Worm (Caenorhabditis elegans) whole organism, midembryonic: ENCODE data around the gene T18D3.1.

Experiments used
- T22C8.4 ChIP-seq: fragments of 200-800 bp; sonication (Bioruptor generic); IDR thresholded peaks from 2 replicates; pipeline ENCODE4 v1.3.6; 2022; ENCODE audit warnings: missing genetic modification characterization, missing compliant biosample characterization
- cog-1 ChIP-seq: sonication (generic microtip); optimal IDR thresholded peaks from 2 replicates; lab custom pipeline; 2016; ENCODE audit warnings: missing genetic modification characterization, missing compliant biosample characterization
- flt-1 ChIP-seq: fragments of 200-800 bp; sonication (Bioruptor generic); IDR thresholded peaks from 2 replicates; pipeline ENCODE4 v1.3.6; 2022; ENCODE audit warnings: missing genetic modification characterization, missing compliant biosample characterization
- klf-2 ChIP-seq: fragments of 200-800 bp; sonication (Bioruptor generic); conservative IDR thresholded peaks from 2 replicates; pipeline ENCODE4 v1.3.6; 2022; ENCODE audit warnings: missing genetic modification reagents, missing genetic modification characterization, missing compliant biosample characterization
- med-1 ChIP-seq: sonication (generic microtip); optimal IDR thresholded peaks from 2 replicates; lab custom pipeline; 2017; ENCODE audit warnings: missing genetic modification characterization, mild to moderate bottlenecking, missing compliant biosample characterization, antibody characterized with exemption, missing genetic modification reagents; ENCODE audit not compliant: insufficient read depth
- ref-1 ChIP-seq: fragments of 200-800 bp; sonication (Bioruptor generic); conservative IDR thresholded peaks from 2 replicates; pipeline ENCODE4 v1.3.6; 2022; ENCODE audit warnings: missing genetic modification reagents, missing genetic modification characterization, missing compliant biosample characterization
- tab-1 ChIP-seq: fragments of 200-800 bp; sonication (Bioruptor generic); IDR thresholded peaks from 2 replicates; pipeline ENCODE4 v1.3.6; 2022; ENCODE audit warnings: missing genetic modification characterization, missing compliant biosample characterization
- ztf-23 ChIP-seq: fragments of 200-800 bp; sonication (Bioruptor generic); IDR thresholded peaks from 2 replicates; pipeline ENCODE4 v1.3.6; 2022; ENCODE audit warnings: missing genetic modification reagents, missing genetic modification characterization, missing compliant biosample characterization
- ztf-29 ChIP-seq: fragments of 200-800 bp; sonication (Bioruptor generic); IDR thresholded peaks from 2 replicates; pipeline ENCODE4 v1.3.6; 2022; ENCODE audit warnings: missing genetic modification reagents, missing genetic modification characterization, missing compliant biosample characterization

- TF ChIP-seq tab-1 (no peak), med-1 (GFP tag; lab: Kevin White, UChicago) (no peak), klf-2 (GFP tag; lab: Robert Waterston, UW) (no peak), flt-1 (GFP tag; lab: Robert Waterston, UW) (no peak), cog-1 (tag; lab: Kevin White, UChicago) (no peak), T22C8.4 (GFP tag; lab: Robert Waterston, UW) (no peak), ref-1 (GFP tag; lab: Robert Waterston, UW) (no peak), ztf-29 (GFP tag; lab: Robert Waterston, UW) (no peak), ztf-23 (GFP tag; lab: Robert Waterston, UW) (no peak)
These were observed 23.9 kb downstream of the T18D3.1 start for ce11 chrX:12478465-12478864.
